Worm (Caenorhabditis elegans) whole organism, early embryonic: ENCODE measurements around the gene mboa-7.

ENCODE experiments used
- B0310.2 ChIP-seq: sonication (generic microtip); optimal IDR thresholded peaks from 2 replicates; lab custom pipeline; 2016; ENCODE audit warnings: mild to moderate bottlenecking, missing genetic modification characterization, missing compliant biosample characterization
- F13C5.2 ChIP-seq: sonication (generic microtip); optimal IDR thresholded peaks from 2 replicates; lab custom pipeline; 2017; ENCODE audit warnings: mild to moderate bottlenecking, missing genetic modification characterization, inconsistent platforms, missing compliant biosample characterization
- aly-1 ChIP-seq: sonication (generic microtip); optimal IDR thresholded peaks from 2 replicates; lab custom pipeline; 2016; ENCODE audit warnings: missing genetic modification characterization, missing compliant biosample characterization
- ama-1 ChIP-seq: fragments of 150-350 bp; optimal IDR thresholded peaks from 2 replicates; lab custom pipeline; 2014
- ceh-13 ChIP-seq: fragments of 200-800 bp; sonication (Bioruptor generic); optimal IDR thresholded peaks from 2 replicates; lab custom pipeline; 2018; ENCODE audit warnings: mild to moderate bottlenecking, missing genetic modification characterization, missing compliant biosample characterization
- ceh-36 ChIP-seq: sonication (generic microtip); optimal IDR thresholded peaks from 2 replicates; lab custom pipeline; 2016; ENCODE audit warnings: missing genetic modification characterization, inconsistent platforms, missing compliant biosample characterization
- ets-7 ChIP-seq: sonication (generic microtip); optimal IDR thresholded peaks from 2 replicates; lab custom pipeline; 2016; ENCODE audit warnings: missing genotype, missing genetic modification characterization, missing compliant biosample characterization
- flt-1 ChIP-seq: fragments of 200-800 bp; sonication (Bioruptor generic); IDR thresholded peaks from 2 replicates; pipeline ENCODE4 v1.3.6; 2022; ENCODE audit warnings: missing genetic modification characterization, missing compliant biosample characterization
- hmbx-1 ChIP-seq: sonication (generic microtip); optimal IDR thresholded peaks from 2 replicates; lab custom pipeline; 2016; ENCODE audit warnings: mild to moderate bottlenecking, missing genetic modification characterization, missing compliant biosample characterization
- hmg-4 ChIP-seq: fragments of 200-800 bp; sonication (Bioruptor generic); optimal IDR thresholded peaks from 2 replicates; lab custom pipeline; 2018; ENCODE audit warnings: mild to moderate bottlenecking, missing genetic modification characterization, missing compliant biosample characterization
- hnd-1 ChIP-seq: sonication (generic microtip); optimal IDR thresholded peaks from 2 replicates; lab custom pipeline; 2016; ENCODE audit warnings: missing genetic modification characterization, missing compliant biosample characterization
- pes-1 ChIP-seq: fragments of 200-800 bp; sonication (Bioruptor generic); IDR thresholded peaks from 2 replicates; pipeline ENCODE4 v1.3.6; 2022; ENCODE audit warnings: missing genetic modification reagents, missing genetic modification characterization, missing compliant biosample characterization
- scrt-1 ChIP-seq: fragments of 200-800 bp; sonication (Bioruptor generic); IDR thresholded peaks from 2 replicates; pipeline ENCODE4 v1.3.6; 2022; ENCODE audit warnings: missing genetic modification characterization, missing compliant biosample characterization
- sea-1 ChIP-seq: fragments of 200-800 bp; sonication (Bioruptor generic); conservative IDR thresholded peaks from 2 replicates; pipeline ENCODE4 v1.3.6; 2022; ENCODE audit warnings: missing genetic modification characterization, missing compliant biosample characterization
- tbx-11 ChIP-seq: fragments of 200-800 bp; sonication (Bioruptor generic); IDR thresholded peaks from 2 replicates; pipeline ENCODE4 v1.3.6; 2022; ENCODE audit warnings: missing genetic modification characterization, missing compliant biosample characterization
- tbx-37 ChIP-seq: fragments of 200-800 bp; sonication (Bioruptor generic); conservative IDR thresholded peaks from 2 replicates; pipeline ENCODE4 v1.3.6; 2022; ENCODE audit warnings: missing genetic modification reagents, missing genetic modification characterization, missing compliant biosample characterization
- tra-4 ChIP-seq: sonication (generic microtip); optimal IDR thresholded peaks from 2 replicates; lab custom pipeline; 2017; ENCODE audit warnings: missing genetic modification characterization, missing compliant biosample characterization

mboa-7 gene

DNA sequence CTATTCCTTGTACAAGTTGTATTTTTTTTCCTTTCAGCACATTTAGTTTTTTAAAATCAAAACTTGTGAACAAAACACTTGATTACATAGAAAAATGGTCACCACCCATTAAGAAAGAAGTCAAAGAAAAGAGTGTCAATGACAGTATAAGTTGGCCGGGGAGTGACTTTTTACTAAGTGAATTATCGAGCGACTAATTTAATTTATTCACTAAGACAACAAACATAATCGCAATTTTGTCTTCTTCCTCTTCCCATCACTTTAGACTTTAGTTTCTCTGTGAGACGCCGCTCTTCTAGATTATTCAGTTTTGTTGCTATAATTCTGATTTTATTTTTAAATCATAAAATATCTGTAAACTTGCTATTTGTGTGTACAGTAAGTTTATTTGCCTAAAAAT is 10.3 kb downstream of the mboa-7 start:
- TF ChIP-seq scrt-1 (GFP tag; lab: Robert Waterston, UW) (no peak), F13C5.2 (tag; lab: Kevin White, UChicago) (no peak), ama-1 (lab: Kevin White, UChicago) (no peak), hnd-1 (tag; lab: Kevin White, UChicago) (no peak), sea-1 (GFP tag; lab: Robert Waterston, UW) (no peak), ceh-36 (no peak), tbx-37 (GFP tag; lab: Robert Waterston, UW) (no peak), ets-7 (tag; lab: Kevin White, UChicago) (no peak), pes-1 (GFP tag; lab: Robert Waterston, UW) (no peak), B0310.2 (tag; lab: Kevin White, UChicago) (no peak), tbx-11 (GFP tag; lab: Robert Waterston, UW) (no peak), flt-1 (no peak)

DNA sequence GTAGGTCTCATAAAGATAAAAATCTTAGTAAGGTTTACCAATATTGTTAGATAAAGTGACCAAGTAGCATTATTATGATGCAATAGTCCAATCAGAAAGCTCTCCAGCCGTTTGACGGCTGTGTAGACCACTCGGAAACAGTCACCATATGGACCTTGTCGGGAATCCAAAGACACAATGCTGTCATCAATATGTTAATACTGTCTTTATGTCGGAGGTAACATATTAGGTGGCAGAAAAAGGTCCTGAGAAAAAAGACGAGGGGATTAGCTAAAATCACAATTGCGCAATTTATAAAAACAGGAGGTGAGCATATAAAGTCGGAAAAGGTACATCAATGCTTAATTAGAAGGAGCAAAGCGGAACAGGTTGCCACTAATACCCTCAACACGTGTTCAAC is 16.4 kb downstream of the mboa-7 start:
- TF ChIP-seq scrt-1 (GFP tag; lab: Robert Waterston, UW) (no peak), ceh-36 (peak; percentile 31)

DNA sequence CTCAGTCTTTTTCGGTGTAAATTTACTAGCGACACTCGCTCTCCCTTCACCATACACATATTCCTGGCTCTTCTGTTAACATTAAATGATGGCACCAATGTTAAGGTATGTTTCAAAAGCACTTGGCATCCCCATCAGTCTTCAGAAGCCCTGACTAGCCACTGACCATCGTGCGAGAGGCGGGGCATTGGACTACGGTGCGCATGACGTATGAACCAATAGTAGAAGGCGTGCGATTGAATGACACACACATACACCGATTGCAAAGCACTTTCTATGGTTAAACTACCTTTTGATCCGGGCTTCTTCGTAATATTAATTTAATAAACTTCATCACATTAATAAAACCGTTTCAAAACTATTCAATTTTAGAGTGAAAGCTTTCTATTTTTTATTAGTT is 19.2 kb downstream of the mboa-7 start:
- no peak for TF ChIP-seq pes-1 (GFP tag; lab: Robert Waterston, UW)
- TF ChIP-seq hnd-1 (tag; lab: Kevin White, UChicago), result no peak
- no peak for TF ChIP-seq ets-7 (tag; lab: Kevin White, UChicago)
- no peak for TF ChIP-seq B0310.2 (tag; lab: Kevin White, UChicago)
- TF ChIP-seq ama-1 (lab: Kevin White, UChicago), result no peak

DNA sequence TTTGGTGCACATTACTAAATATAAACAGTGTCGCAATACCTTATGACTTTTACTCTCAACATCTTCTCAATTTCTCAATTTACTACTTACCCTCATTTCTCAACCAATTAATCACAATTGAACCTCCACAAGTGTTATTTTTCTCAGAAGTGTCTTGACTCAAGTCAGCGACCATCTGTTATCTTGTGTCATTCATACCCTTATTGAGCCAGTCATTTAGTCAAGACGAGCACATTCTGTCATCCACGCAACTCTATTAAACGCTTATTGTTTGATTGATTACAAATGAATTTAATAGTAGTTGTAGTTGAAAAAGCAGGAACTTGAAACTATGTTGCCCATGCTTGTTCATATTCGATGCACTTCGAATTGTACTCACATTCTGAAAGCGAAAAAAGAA is 21.0 kb downstream of the mboa-7 start:
- TF ChIP-seq flt-1 (no peak), hnd-1 (tag; lab: Kevin White, UChicago) (no peak), hmg-4 (GFP tag; lab: Kevin White, UChicago) (no peak), ama-1 (lab: Kevin White, UChicago) (no peak), tbx-11 (GFP tag; lab: Robert Waterston, UW) (no peak), sea-1 (GFP tag; lab: Robert Waterston, UW) (no peak), scrt-1 (GFP tag; lab: Robert Waterston, UW) (no peak), tra-4 (tag; lab: Kevin White, UChicago) (no peak), ceh-36 (no peak), F13C5.2 (tag; lab: Kevin White, UChicago) (no peak), ets-7 (tag; lab: Kevin White, UChicago) (no peak), aly-1 (tag; lab: Kevin White, UChicago) (no peak), hmbx-1 (tag; lab: Kevin White, UChicago) (no peak)

DNA sequence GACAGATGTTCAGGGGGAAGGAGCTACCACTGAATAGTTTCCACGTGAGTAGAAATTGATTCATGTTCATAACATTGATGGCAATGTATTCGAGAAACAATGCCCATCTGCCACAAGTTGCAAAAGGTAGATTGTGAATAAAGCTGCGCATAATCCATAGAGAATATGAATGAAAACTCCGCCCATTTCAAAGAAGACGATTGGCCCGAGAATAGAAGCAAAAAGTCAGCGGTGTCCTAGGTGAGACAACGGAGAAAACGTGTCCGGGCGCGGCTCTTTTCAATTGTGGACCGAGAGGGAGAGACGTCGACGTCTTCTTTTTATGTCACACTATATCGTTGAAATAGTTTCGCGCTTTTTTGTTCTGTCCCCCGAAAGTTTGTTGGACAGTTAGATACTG is 24.8 kb downstream of the mboa-7 start, which contains the start of gene vab-3:
Gene vab-3, plus strand, starts transcription at position 301 of the 400 bp plus-strand sequence.
- no peak for TF ChIP-seq hnd-1 (tag; lab: Kevin White, UChicago)

DNA sequence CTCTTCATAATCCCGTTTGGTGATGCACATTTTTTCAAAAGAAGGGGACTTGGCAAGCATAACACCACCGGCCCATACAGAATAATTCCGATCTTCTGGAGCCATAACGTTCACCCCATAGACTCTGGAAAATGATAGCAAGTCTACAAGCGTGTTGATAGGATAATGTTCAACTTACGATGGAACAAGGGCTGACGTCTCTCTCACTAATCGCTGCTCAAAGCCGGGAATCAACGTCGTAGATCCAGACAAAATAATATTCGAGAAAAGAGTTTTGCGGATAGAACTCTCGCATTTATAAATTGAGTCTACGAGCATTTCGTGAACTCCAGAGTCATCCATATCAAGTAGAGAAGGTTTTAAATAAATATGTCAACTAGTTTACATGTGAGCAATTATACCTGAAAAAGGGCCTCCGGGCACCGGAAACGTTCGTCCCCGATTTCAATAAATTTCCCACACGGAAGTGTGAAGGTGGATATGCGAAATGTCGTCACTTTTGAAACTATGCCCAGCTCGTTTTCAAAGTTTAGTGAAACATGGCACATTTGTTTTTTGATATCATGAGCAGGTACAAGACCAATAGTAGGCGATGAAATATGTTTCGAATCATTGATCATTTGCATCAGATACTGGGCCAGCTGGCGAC is 32.4 kb downstream of the mboa-7 start:
- TF ChIP-seq pes-1 (GFP tag; lab: Robert Waterston, UW) (no peak), flt-1 (no peak), scrt-1 (GFP tag; lab: Robert Waterston, UW) (no peak), B0310.2 (tag; lab: Kevin White, UChicago) (no peak), tbx-37 (GFP tag; lab: Robert Waterston, UW) (no peak), ceh-36 (no peak), ceh-13 (GFP tag; lab: Kevin White, UChicago) (no peak), aly-1 (tag; lab: Kevin White, UChicago) (no peak), hmg-4 (GFP tag; lab: Kevin White, UChicago) (no peak)

DNA sequence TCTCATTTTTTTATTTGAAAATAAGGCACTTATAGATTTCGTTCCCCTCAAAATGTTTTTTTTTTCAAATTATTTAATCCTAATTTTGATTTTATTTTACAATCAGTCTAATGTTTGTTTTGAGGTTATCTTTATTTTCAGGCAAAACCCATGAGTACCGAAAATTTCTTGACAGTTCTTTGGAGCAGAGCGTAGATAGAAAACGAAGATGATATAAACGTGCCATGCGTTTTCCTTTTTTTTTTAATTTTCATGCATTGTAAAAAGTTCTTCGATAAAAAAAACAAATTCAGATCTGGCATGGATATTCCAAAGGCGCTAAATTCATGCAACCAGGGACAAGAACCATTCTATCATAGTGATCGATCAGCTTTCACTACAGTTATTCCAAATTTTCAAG is 33.3 kb downstream of the mboa-7 start, which contains the start of gene C33D3.5:
Gene C33D3.5, plus strand, starts transcription at position 301 of the 400 bp plus-strand sequence.
- TF ChIP-seq ceh-13 (GFP tag; lab: Kevin White, UChicago), result no peak
- TF ChIP-seq ceh-36, result no peak
- TF ChIP-seq hnd-1 (tag; lab: Kevin White, UChicago), result no peak
- TF ChIP-seq tbx-11 (GFP tag; lab: Robert Waterston, UW), result no peak

DNA sequence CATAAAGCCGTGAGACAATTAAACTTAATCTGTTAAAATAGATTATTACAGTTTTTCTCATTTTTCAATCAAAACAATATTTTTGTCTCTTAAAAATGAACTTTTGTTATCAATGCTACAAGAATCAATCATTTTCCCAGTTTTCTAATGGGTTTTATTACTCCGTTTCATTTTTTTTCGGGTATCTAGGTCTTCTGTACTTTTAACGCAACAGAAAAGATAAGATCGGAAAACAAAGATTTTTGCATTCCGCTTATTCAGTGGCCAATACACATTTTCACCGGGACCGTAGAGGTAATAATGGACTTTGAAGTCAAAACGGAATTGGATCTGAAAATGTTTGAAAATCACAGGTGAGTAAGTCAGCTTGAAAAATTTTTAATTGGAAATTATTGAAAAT is 35.6 kb downstream of the mboa-7 start, which contains the start of gene C33D3.4:
Gene C33D3.4, plus strand, starts transcription at position 301 of the 400 bp plus-strand sequence.
- TF ChIP-seq tra-4 (tag; lab: Kevin White, UChicago), result no peak
- TF ChIP-seq aly-1 (tag; lab: Kevin White, UChicago), result no peak
- TF ChIP-seq tbx-11 (GFP tag; lab: Robert Waterston, UW), result no peak
- no peak for TF ChIP-seq hnd-1 (tag; lab: Kevin White, UChicago)
- TF ChIP-seq tbx-37 (GFP tag; lab: Robert Waterston, UW), result no peak
- TF ChIP-seq hmg-4 (GFP tag; lab: Kevin White, UChicago), result no peak
- TF ChIP-seq ets-7 (tag; lab: Kevin White, UChicago), result no peak
- TF ChIP-seq pes-1 (GFP tag; lab: Robert Waterston, UW), result no peak
- no peak for TF ChIP-seq sea-1 (GFP tag; lab: Robert Waterston, UW)
- no peak for TF ChIP-seq ceh-13 (GFP tag; lab: Kevin White, UChicago)
- TF ChIP-seq ceh-36, result no peak
- no peak for TF ChIP-seq flt-1
- TF ChIP-seq B0310.2 (tag; lab: Kevin White, UChicago), result no peak
- no peak for TF ChIP-seq hmbx-1 (tag; lab: Kevin White, UChicago)
- no peak for TF ChIP-seq F13C5.2 (tag; lab: Kevin White, UChicago)
- TF ChIP-seq ama-1 (lab: Kevin White, UChicago), result no peak
- no peak for TF ChIP-seq scrt-1 (GFP tag; lab: Robert Waterston, UW)
